Worm (Caenorhabditis elegans): ENCODE measurements around the gene pqn-82.

DNA sequence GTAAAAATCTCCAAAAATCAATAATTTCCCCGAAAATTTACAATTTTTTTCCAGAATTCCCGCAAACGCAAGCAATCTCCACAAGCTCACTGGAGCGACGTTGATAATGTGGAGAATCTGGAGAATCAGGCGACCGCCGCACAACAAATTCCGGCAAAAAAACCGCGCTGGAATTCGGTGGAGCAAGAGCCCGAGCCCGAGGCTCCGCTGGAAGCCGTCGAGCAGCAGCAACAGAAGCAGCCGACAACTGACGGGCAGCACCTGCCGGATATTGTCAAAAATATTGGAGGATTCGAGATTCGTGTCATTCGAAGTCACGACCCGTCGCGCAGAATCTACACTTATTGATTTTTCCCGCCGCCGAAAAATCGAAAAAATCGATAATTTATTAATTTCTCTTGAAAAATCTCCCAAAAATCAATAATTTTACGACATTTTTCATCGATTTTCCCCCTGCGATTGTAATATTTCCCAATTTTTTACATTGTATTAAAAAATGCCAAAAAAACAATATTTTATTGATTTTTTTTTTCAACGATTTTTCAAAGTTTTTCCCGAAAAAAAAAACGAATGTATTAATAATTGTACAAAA, 3.4 kb downstream of the pqn-82 start:
- no peak for TF ChIP-seq daf-12 (tag; optimal IDR thresholded peaks at IDR 0.05)
- TF ChIP-seq ZK546.5 (tag; optimal IDR thresholded peaks at IDR 0.05): no peak
- no peak for TF ChIP-seq zag-1 (tag; optimal IDR thresholded peaks at IDR 0.05)
- TF ChIP-seq ama-1 (optimal IDR thresholded peaks at IDR 0.05): no peak
- no peak for TF ChIP-seq unc-130 (GFP tag; optimal IDR thresholded peaks at IDR 0.05)
- no peak for TF ChIP-seq nhr-10 (tag; optimal IDR thresholded peaks at IDR 0.05)
- TF ChIP-seq nhr-76 (tag; optimal IDR thresholded peaks at IDR 0.05): no peak
- TF ChIP-seq ceh-28 (tag; optimal IDR thresholded peaks at IDR 0.05): peak; percentile 68
